Worm (Caenorhabditis elegans) whole organism, mixed stage, embryonic: ENCODE results near the gene Y75B8A.10.

Experiments
- M03D4.4 ChIP-seq: sonication (generic microtip); optimal IDR thresholded peaks from 2 replicates; lab custom pipeline; 2017; ENCODE audit warnings: mild to moderate bottlenecking, missing genetic modification characterization, missing compliant biosample characterization
- bed-3 ChIP-seq: fragments of 200-800 bp; sonication (Bioruptor generic); optimal IDR thresholded peaks from 3 replicates; lab custom pipeline; 2018; ENCODE audit warnings: mild to moderate bottlenecking, missing genetic modification characterization, moderate library complexity, missing compliant biosample characterization
- blmp-1 ChIP-seq: fragments of 150-350 bp; optimal IDR thresholded peaks from 2 replicates; lab custom pipeline; 2014; ENCODE audit warnings: missing biosample characterization, missing genetic modification characterization
- ceh-39 ChIP-seq: fragments of 150-350 bp; optimal IDR thresholded peaks from 2 replicates; lab custom pipeline; 2014; ENCODE audit warnings: missing biosample characterization, missing genetic modification characterization
- ceh-43 ChIP-seq: fragments of 200-800 bp; sonication (Bioruptor generic); optimal IDR thresholded peaks from 2 replicates; lab custom pipeline; 2018; ENCODE audit warnings: mild to moderate bottlenecking, missing genetic modification characterization, moderate library complexity, missing compliant biosample characterization
- ceh-83 ChIP-seq: fragments of 200-800 bp; sonication (Bioruptor generic); optimal IDR thresholded peaks from 2 replicates; lab custom pipeline; 2018; ENCODE audit warnings: mild to moderate bottlenecking, missing genetic modification characterization, missing compliant biosample characterization
- ces-1 ChIP-seq: fragments of 150-350 bp; optimal IDR thresholded peaks from 2 replicates; lab custom pipeline; 2014; ENCODE audit warnings: missing biosample characterization, missing genetic modification reagents, missing genetic modification characterization
- cnd-1 ChIP-seq: fragments of 200-800 bp; sonication (Bioruptor generic); optimal IDR thresholded peaks from 2 replicates; lab custom pipeline; 2018; ENCODE audit warnings: mild to moderate bottlenecking, missing genetic modification characterization, missing compliant biosample characterization
- drap-1 ChIP-seq: fragments of 200-800 bp; sonication (Bioruptor generic); optimal IDR thresholded peaks from 3 replicates; lab custom pipeline; 2018; ENCODE audit warnings: mild to moderate bottlenecking, missing genetic modification characterization, missing compliant biosample characterization
- elt-1 ChIP-seq: sonication (generic microtip); optimal IDR thresholded peaks from 2 replicates; lab custom pipeline; 2017; ENCODE audit warnings: missing genetic modification characterization, mild to moderate bottlenecking, missing compliant biosample characterization, antibody characterized with exemption, moderate library complexity, borderline replicate concordance; ENCODE audit not compliant: insufficient read depth
- elt-3 ChIP-seq: fragments of 150-350 bp; optimal IDR thresholded peaks from 2 replicates; lab custom pipeline; 2014; ENCODE audit warnings: missing biosample characterization, missing genetic modification characterization
- ham-2 ChIP-seq: fragments of 200-800 bp; sonication (Bioruptor generic); optimal IDR thresholded peaks from 2 replicates; lab custom pipeline; 2018; ENCODE audit warnings: mild to moderate bottlenecking, missing genetic modification characterization, missing compliant biosample characterization
- hlh-1 ChIP-seq: fragments of 150-350 bp; optimal IDR thresholded peaks from 2 replicates; lab custom pipeline; 2014; ENCODE audit warnings: missing biosample characterization, missing genetic modification reagents, missing genetic modification characterization
- lin-13 ChIP-seq: fragments of 150-350 bp; optimal IDR thresholded peaks from 2 replicates; lab custom pipeline; 2014; ENCODE audit warnings: missing biosample characterization, missing genetic modification characterization
- lin-32 ChIP-seq: fragments of 200-800 bp; sonication (Bioruptor generic); optimal IDR thresholded peaks from 2 replicates; lab custom pipeline; 2018; ENCODE audit warnings: mild to moderate bottlenecking, missing genetic modification characterization, missing compliant biosample characterization
- lsy-2 ChIP-seq: fragments of 150-350 bp; optimal IDR thresholded peaks from 2 replicates; lab custom pipeline; 2014; ENCODE audit warnings: missing biosample characterization, missing genetic modification characterization
- mab-5 ChIP-seq: fragments of 150-350 bp; optimal IDR thresholded peaks from 2 replicates; lab custom pipeline; 2014; ENCODE audit warnings: missing biosample characterization, missing genetic modification characterization
- mep-1 ChIP-seq: fragments of 150-350 bp; optimal IDR thresholded peaks from 2 replicates; lab custom pipeline; 2017; ENCODE audit warnings: missing biosample characterization, missing genetic modification reagents, missing genetic modification characterization, inconsistent platforms
- mls-2 ChIP-seq: sonication (generic microtip); optimal IDR thresholded peaks from 2 replicates; lab custom pipeline; 2016; ENCODE audit warnings: mild to moderate bottlenecking, missing genetic modification characterization, moderate library complexity, missing compliant biosample characterization
- nhr-12 ChIP-seq: fragments of 150-350 bp; optimal IDR thresholded peaks from 2 replicates; lab custom pipeline; 2014; ENCODE audit warnings: missing biosample characterization, missing genetic modification characterization
- nhr-2 ChIP-seq: fragments of 150-350 bp; optimal IDR thresholded peaks from 2 replicates; lab custom pipeline; 2014; ENCODE audit warnings: missing biosample characterization, missing genetic modification characterization
- nhr-237 ChIP-seq: fragments of 150-350 bp; optimal IDR thresholded peaks from 2 replicates; lab custom pipeline; 2014; ENCODE audit warnings: missing biosample characterization, missing genetic modification characterization
- nhr-28 ChIP-seq: fragments of 150-350 bp; optimal IDR thresholded peaks from 2 replicates; lab custom pipeline; 2014; ENCODE audit warnings: missing biosample characterization, missing genetic modification characterization
- nhr-76 ChIP-seq: sonication (generic microtip); optimal IDR thresholded peaks from 2 replicates; lab custom pipeline; 2017; ENCODE audit warnings: missing biosample characterization, missing genetic modification characterization
- pha-4 ChIP-seq: fragments of 150-350 bp; optimal IDR thresholded peaks from 2 replicates; lab custom pipeline; 2018; ENCODE audit warnings: missing biosample characterization, missing genetic modification reagents, missing genetic modification characterization
- sem-2 ChIP-seq: fragments of 200-800 bp; sonication (Bioruptor generic); optimal IDR thresholded peaks from 2 replicates; lab custom pipeline; 2018; ENCODE audit warnings: mild to moderate bottlenecking, missing genetic modification characterization, missing compliant biosample characterization
- snpc-4 ChIP-seq: fragments of 150-350 bp; optimal IDR thresholded peaks from 2 replicates; lab custom pipeline; 2014; ENCODE audit warnings: missing biosample characterization, missing genetic modification characterization
- sptf-1 ChIP-seq: sonication (generic microtip); optimal IDR thresholded peaks from 2 replicates; lab custom pipeline; 2017; ENCODE audit warnings: mild to moderate bottlenecking, missing genetic modification characterization, moderate library complexity, missing compliant biosample characterization
- tbx-8 ChIP-seq: fragments of 200-800 bp; sonication (Bioruptor generic); optimal IDR thresholded peaks from 2 replicates; lab custom pipeline; 2018; ENCODE audit warnings: mild to moderate bottlenecking, missing genetic modification characterization, moderate library complexity, missing compliant biosample characterization
- unc-120 ChIP-seq: sonication (generic microtip); optimal IDR thresholded peaks from 2 replicates; lab custom pipeline; 2017; ENCODE audit warnings: missing genetic modification characterization, missing compliant biosample characterization; ENCODE audit not compliant: poor library complexity, severe bottlenecking
- unc-39 ChIP-seq: fragments of 150-350 bp; optimal IDR thresholded peaks from 2 replicates; lab custom pipeline; 2014; ENCODE audit warnings: missing biosample characterization, missing genetic modification characterization
- unc-62 ChIP-seq: fragments of 150-350 bp; optimal IDR thresholded peaks from 2 replicates; lab custom pipeline; 2014; ENCODE audit warnings: missing biosample characterization, missing genetic modification reagents, missing genetic modification characterization
- zip-8 ChIP-seq: fragments of 150-350 bp; optimal IDR thresholded peaks from 2 replicates; lab custom pipeline; 2014; ENCODE audit warnings: missing biosample characterization, missing genetic modification characterization
- ztf-11 ChIP-seq: fragments of 150-350 bp; optimal IDR thresholded peaks from 2 replicates; lab custom pipeline; 2014; ENCODE audit warnings: missing biosample characterization, missing genetic modification characterization

Gene Y75B8A.10

ce11 chrIII:12182919-12183318 lies at the start of gene Y75B8A.10:
Gene Y75B8A.10, minus strand, starts transcription at chrIII:12183019.
- TF ChIP-seq nhr-237 (tag; lab: Kevin White, UChicago) (no peak), nhr-76 (tag; lab: Kevin White, UChicago) (no peak), mls-2 (no peak)

ce11 chrIII:12231539-12231938 lies 48.7 kb upstream of the Y75B8A.10 start:
- TF ChIP-seq nhr-237 (tag; lab: Kevin White, UChicago) = no peak
- no peak for TF ChIP-seq sem-2 (GFP tag; lab: Kevin White, UChicago)
- TF ChIP-seq unc-62 (GFP tag; lab: Kevin White, UChicago) = no peak
- no peak for TF ChIP-seq blmp-1 (tag; lab: Kevin White, UChicago)
- no peak for TF ChIP-seq nhr-12 (tag; lab: Kevin White, UChicago)
- no peak for TF ChIP-seq snpc-4 (tag; lab: Kevin White, UChicago)
- TF ChIP-seq ces-1 = no peak
- no peak for TF ChIP-seq elt-1 (tag; lab: Kevin White, UChicago)
- no peak for TF ChIP-seq ceh-83
- TF ChIP-seq unc-39 (tag; lab: Kevin White, UChicago) = no peak

ce11 chrIII:12230195-12230594 lies 47.4 kb upstream of the Y75B8A.10 start:
- TF ChIP-seq ceh-83 (no peak), M03D4.4 (tag; lab: Kevin White, UChicago) (no peak), elt-3 (no peak)

- TF ChIP-seq nhr-237 (tag; lab: Kevin White, UChicago) (no peak), snpc-4 (tag; lab: Kevin White, UChicago) (no peak), nhr-28 (no peak), ztf-11 (no peak), zip-8 (tag; lab: Kevin White, UChicago) (no peak), tbx-8 (GFP tag; lab: Kevin White, UChicago) (no peak), mep-1 (tag; lab: Kevin White, UChicago) (no peak), pha-4 (tag; lab: Kevin White, UChicago) (no peak), ceh-83 (no peak), mab-5 (no peak), hlh-1 (tag; lab: Kevin White, UChicago) (no peak), ceh-43 (GFP tag; lab: Kevin White, UChicago) (no peak), elt-1 (tag; lab: Kevin White, UChicago) (no peak), nhr-76 (tag; lab: Kevin White, UChicago) (no peak), sptf-1 (tag; lab: Kevin White, UChicago) (no peak)
- TF ChIP-seq, all 35 proteins: peak for 0
Observed at ce11 chrIII:12227935-12228334, 45.1 kb upstream of the Y75B8A.10 start.

- TF ChIP-seq blmp-1 (tag; lab: Kevin White, UChicago) (no peak), M03D4.4 (tag; lab: Kevin White, UChicago) (no peak), nhr-76 (tag; lab: Kevin White, UChicago) (no peak), ces-1 (peak; percentile 94), nhr-2 (no peak), elt-3 (no peak), mab-5 (no peak), lin-13 (peak; percentile 28), drap-1 (no peak), nhr-12 (tag; lab: Kevin White, UChicago) (no peak), elt-1 (tag; lab: Kevin White, UChicago) (no peak), lsy-2 (tag; lab: Kevin White, UChicago) (peak; percentile 40), ceh-39 (tag; lab: Kevin White, UChicago) (peak; percentile 50), tbx-8 (GFP tag; lab: Kevin White, UChicago) (no peak), mls-2 (no peak), mep-1 (tag; lab: Kevin White, UChicago) (peak; percentile 75), ham-2 (GFP tag; lab: Kevin White, UChicago) (no peak), ceh-43 (GFP tag; lab: Kevin White, UChicago) (no peak), snpc-4 (tag; lab: Kevin White, UChicago) (no peak), unc-120 (tag; lab: Kevin White, UChicago) (no peak), bed-3 (no peak), lin-32 (GFP tag; lab: Kevin White, UChicago) (no peak), sem-2 (GFP tag; lab: Kevin White, UChicago) (no peak), hlh-1 (tag; lab: Kevin White, UChicago) (peak; percentile 54), ztf-11 (no peak), unc-62 (GFP tag; lab: Kevin White, UChicago) (no peak), cnd-1 (tag; lab: Kevin White, UChicago) (peak; percentile 24), nhr-28 (no peak), ceh-83 (no peak), pha-4 (tag; lab: Kevin White, UChicago) (peak; percentile 53), zip-8 (tag; lab: Kevin White, UChicago) (no peak), nhr-237 (tag; lab: Kevin White, UChicago) (peak; percentile 6), unc-39 (tag; lab: Kevin White, UChicago) (no peak)
Observed at ce11 chrIII:12226089-12226682, 43.4 kb upstream of the Y75B8A.10 start, which contains the start of the genes Y75B8A.18 and Y75B8A.19. Gene Y75B8A.18, minus strand, starts transcription at chrIII:12226230. Gene Y75B8A.19, plus strand, starts transcription at chrIII:12226632.
